Fruit fly (Drosophila melanogaster) whole organism, embryonic: Measurements from ENCODE around the gene Rip11.

Source experiments
- Bteb2 ChIP-seq: fragments of 200-800 bp; sonication (Bioruptor generic); optimal IDR thresholded peaks from 2 replicates; lab custom pipeline; 2016; ENCODE audit warnings: missing biosample characterization, missing genetic modification characterization
- CG12299 ChIP-seq: fragments of 200-800 bp; sonication (Bioruptor generic); optimal IDR thresholded peaks from 2 replicates; lab custom pipeline; 2018; ENCODE audit warnings: missing biosample characterization, mild to moderate bottlenecking, missing genetic modification characterization
- CG18764 ChIP-seq: fragments of 200-800 bp; sonication (Bioruptor generic); optimal IDR thresholded peaks from 3 replicates; lab custom pipeline; 2016; ENCODE audit warnings: missing biosample characterization, missing genetic modification characterization
- GATAe ChIP-seq: fragments of 200-800 bp; sonication (Bioruptor generic); conservative IDR thresholded peaks from 2 replicates; pipeline ENCODE4 v1.3.6; 2022; ENCODE audit warnings: missing biosample characterization, missing genetic modification characterization
- Xrp1 ChIP-seq: fragments of 200-800 bp; sonication (Bioruptor generic); IDR thresholded peaks from 2 replicates; pipeline ENCODE4 v1.3.6; 2022; ENCODE audit warnings: missing biosample characterization, missing genetic modification characterization
- gcm ChIP-seq: fragments of 200-800 bp; sonication (Bioruptor generic); optimal IDR thresholded peaks from 2 replicates; lab custom pipeline; 2019; ENCODE audit warnings: missing biosample characterization, mild to moderate bottlenecking, missing genetic modification characterization, moderate library complexity
- gt ChIP-seq: fragments of 200-800 bp; sonication (Bioruptor generic); IDR thresholded peaks from 2 replicates; pipeline ENCODE4 v1.3.6; 2022; ENCODE audit warnings: missing biosample characterization, missing genetic modification characterization
- lola ChIP-seq, 3 experiments: fragments of >200 bp in 2 of 3; fragments of 200-800 bp in 1 of 3; sonication (Bioruptor generic) in 1 of 3; optimal IDR thresholded peaks; 2 replicates each; lab custom pipeline; 2017 to 2019; ENCODE audit warnings: missing biosample characterization in 3 of 3, missing genetic modification characterization in 3 of 3, mild to moderate bottlenecking in 1 of 3, moderate library complexity in 1 of 3
- schlank ChIP-seq: fragments of 200-800 bp; sonication (Bioruptor generic); optimal IDR thresholded peaks from 2 replicates; lab custom pipeline; 2018; ENCODE audit warnings: missing biosample characterization, mild to moderate bottlenecking, missing genetic modification characterization
- tna ChIP-seq: fragments of 200-800 bp; sonication (Bioruptor generic); IDR thresholded peaks from 2 replicates; pipeline ENCODE4 v1.3.6; 2022; ENCODE audit warnings: missing biosample characterization, missing genetic modification characterization; ENCODE audit not compliant: partially characterized antibody
- wor ChIP-seq: fragments of 200-800 bp; sonication (Bioruptor generic); IDR thresholded peaks from 2 replicates; pipeline ENCODE4 v1.3.6; 2022; ENCODE audit warnings: missing biosample characterization, missing genetic modification characterization

- TF ChIP-seq GATAe (GFP tag; lab: Robert Waterston, UW) (no peak), Xrp1 (GFP tag; lab: Robert Waterston, UW) (no peak), CG12299 (tag; lab: Kevin White, UChicago) (no peak), schlank (no peak), gcm (GFP tag; lab: Kevin White, UChicago) (no peak), CG18764 (GFP tag; lab: Kevin White, UChicago) (no peak), gt (GFP tag; lab: Robert Waterston, UW) (no peak), wor (GFP tag; lab: Robert Waterston, UW) (no peak), Bteb2 (GFP tag; lab: Kevin White, UChicago) (no peak), tna (GFP tag; lab: Robert Waterston, UW) (no peak), lola (GFP tag; optimal IDR thresholded peaks at IDR 0.05; lab: Kevin White, UChicago) (no peak)
Measured at dm6 chrX:18627002-18627401, 20.4 kb downstream of the Rip11 start.
